1 fruit fly cellular context compared by ENCODE assay signal in the genomic region with DNA sequence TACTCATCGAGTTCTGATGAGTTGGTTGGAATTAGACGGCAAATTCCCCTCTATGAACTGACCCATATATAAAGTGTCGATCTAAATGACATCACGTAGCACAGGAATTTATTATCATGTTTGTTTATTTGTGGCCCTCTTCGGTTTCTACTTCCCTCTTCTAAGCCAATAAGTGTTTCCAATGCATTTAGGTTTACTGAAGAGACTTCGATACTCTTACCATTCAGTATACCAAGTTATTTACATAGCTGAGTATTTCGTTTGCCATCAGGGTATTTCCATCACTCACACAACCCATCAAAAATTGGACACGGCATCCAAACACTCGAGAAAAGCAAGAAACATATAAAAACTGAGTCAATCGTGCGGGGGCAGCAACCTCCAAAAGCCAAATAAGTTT.
TF ChIP-seq lines count a peak whose summit lies in the region.

No protein-coding gene starts in this region.

TF ChIP-seq in whole organism, embryonic, 481 proteins besides CTCF, POLR2A, EP300 and RAD21 (continued from another document):
- TF ChIP-seq sens (GFP tag; lab: Kevin White, UChicago) (peak; percentile 28), CG12769 (tag; optimal IDR thresholded peaks at IDR 0.05; lab: Kevin White, UChicago) (peak; percentile 62), CG17568 (GFP tag; optimal IDR thresholded peaks at IDR 0.05; lab: Kevin White, UChicago) (peak; percentile 2), D19A (tag; optimal IDR thresholded peaks at IDR 0.05; lab: Kevin White, UChicago) (peak; percentile 83), ken (GFP tag; IDR thresholded peaks at IDR 0.05; lab: Robert Waterston, UW) (no peak), dmrt99B (tag; optimal IDR thresholded peaks at IDR 0.05; lab: Kevin White, UChicago) (peak; percentile 7), eve (GFP tag; optimal IDR thresholded peaks at IDR 0.05; lab: Kevin White, UChicago) (peak in 1 of 2 experiments; percentile 16)
TF ChIP-seq in whole organism, embryonic: peak in this region for 24.
